Fruit fly (Drosophila melanogaster): Measurements from ENCODE around the gene tnc.
A peak's percentile ranks its signal among the peaks of the same experiment; 100 is the strongest.

Gene tnc

DNA sequence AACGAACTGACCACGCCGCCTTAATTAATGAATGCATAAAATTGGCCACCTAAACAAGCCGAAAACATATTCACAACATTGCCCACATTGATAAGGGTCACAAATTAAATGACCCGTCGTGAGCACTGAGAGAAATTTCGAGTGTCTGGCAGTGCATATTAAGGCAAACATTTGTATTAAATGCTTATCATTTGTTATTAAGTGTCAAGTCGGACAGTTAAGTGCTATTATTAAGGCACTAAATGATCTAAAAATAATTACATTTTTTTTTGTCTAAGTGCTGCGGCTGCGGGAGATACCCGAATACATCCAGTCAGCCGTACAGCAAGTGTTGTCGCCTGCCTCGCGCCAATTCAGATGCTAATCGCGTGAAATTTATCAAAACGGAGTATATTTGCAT, 21.7 kb upstream of the tnc start (continued):
- TF ChIP-seq CG7745 (tag; optimal IDR thresholded peaks at IDR 0.05) (no peak), CG11456 (GFP tag; IDR thresholded peaks at IDR 0.05) (peak; percentile 66; the same call in 1 of the 3 replicates), chm (GFP tag; IDR thresholded peaks at IDR 0.05) (no peak), vnd (GFP tag; IDR thresholded peaks at IDR 0.05; ENCODE audit: partially characterized antibody) (no peak), CG12104 (GFP tag; optimal IDR thresholded peaks at IDR 0.05) (peak; percentile 25), crc (GFP tag; optimal IDR thresholded peaks at IDR 0.05) (no peak), CG14050 (GFP tag; IDR thresholded peaks at IDR 0.05) (peak; percentile 57; the same call in 2 of the 3 replicates), Dad (GFP tag; optimal IDR thresholded peaks at IDR 0.05) (peak; percentile 42), CG12942 (GFP tag; optimal IDR thresholded peaks at IDR 0.05) (peak; percentile 59), CG13287 (GFP tag; IDR thresholded peaks at IDR 0.05; ENCODE audit: partially characterized antibody) (no peak), ab (GFP tag; optimal IDR thresholded peaks at IDR 0.05) (peak; percentile 51), zen (tag; optimal IDR thresholded peaks at IDR 0.05) (no peak), CG17186 (GFP tag; optimal IDR thresholded peaks at IDR 0.05) (no peak), CG10321 (GFP tag; IDR thresholded peaks at IDR 0.05) (0 out of 2 replicates have a peak, but pooled peaks have one; percentile 37), CG16813 (GFP tag; IDR thresholded peaks at IDR 0.05; ENCODE audit: partially characterized antibody) (no peak), maf-S (GFP tag; optimal IDR thresholded peaks at IDR 0.05) (peak; percentile 8), sens (GFP tag) (peak; percentile 95), CG8359 (GFP tag; optimal IDR thresholded peaks at IDR 0.05; ENCODE audit: borderline replicate concordance) (peak; percentile 1), Xbp1 (GFP tag; optimal IDR thresholded peaks at IDR 0.05) (peak; percentile 74), CG14860 (GFP tag; IDR thresholded peaks at IDR 0.05; ENCODE audit: partially characterized antibody) (no peak), Hsf (GFP tag; optimal IDR thresholded peaks at IDR 0.05) (peak; percentile 26), CG2120 (GFP tag; optimal IDR thresholded peaks at IDR 0.05) (peak; percentile 76), CG12155 (GFP tag; optimal IDR thresholded peaks at IDR 0.05) (peak; percentile 48), Fer2 (tag; optimal IDR thresholded peaks at IDR 0.05) (no peak), inv (GFP tag; IDR thresholded peaks at IDR 0.05; ENCODE audit: partially characterized antibody) (no peak), CG2875 (GFP tag; optimal IDR thresholded peaks at IDR 0.05) (no peak), Dek (tag; optimal IDR thresholded peaks at IDR 0.05) (peak; percentile 59), jing (GFP tag; optimal IDR thresholded peaks at IDR 0.05) (peak; percentile 62), esg (GFP tag; conservative IDR thresholded peaks at IDR 0.05) (peak; percentile 68), hbn (GFP tag; IDR thresholded peaks at IDR 0.05; ENCODE audit: partially characterized antibody) (no peak), CG13123 (GFP tag; optimal IDR thresholded peaks at IDR 0.05) (no peak), fd102C (GFP tag; optimal IDR thresholded peaks at IDR 0.05) (no peak), CG31441 (GFP tag; IDR thresholded peaks at IDR 0.05) (peak; percentile 67), ase (GFP tag; IDR thresholded peaks at IDR 0.05) (peak; percentile 61; the same call in 2 of the 3 replicates), GATAe (GFP tag; conservative IDR thresholded peaks at IDR 0.05) (no peak), salm (tag; optimal IDR thresholded peaks at IDR 0.05) (peak; percentile 47), CG7556 (GFP tag; optimal IDR thresholded peaks at IDR 0.05) (no peak), nom (GFP tag; optimal IDR thresholded peaks at IDR 0.05) (no peak), BtbVII (GFP tag; optimal IDR thresholded peaks at IDR 0.05) (no peak), pros (GFP tag; optimal IDR thresholded peaks at IDR 0.05) (no peak), Sox100B (GFP tag; optimal IDR thresholded peaks at IDR 0.05) (peak; percentile 40), bbx (GFP tag; IDR thresholded peaks at IDR 0.05; ENCODE audit: partially characterized antibody) (no peak), Rx (GFP tag; IDR thresholded peaks at IDR 0.05) (peak; percentile 69), CG18262 (tag; optimal IDR thresholded peaks at IDR 0.05) (peak; percentile 43), Aef1 (GFP tag; IDR thresholded peaks at IDR 0.05) (peak; percentile 65), en (GFP tag; optimal IDR thresholded peaks at IDR 0.05) (peak; percentile 33), Taf1 (GFP tag; IDR thresholded peaks at IDR 0.05) (0 out of 2 replicates have a peak, but pooled peaks have one; percentile 22), da (GFP tag; optimal IDR thresholded peaks at IDR 0.05) (no peak), CG3163 (GFP tag; optimal IDR thresholded peaks at IDR 0.05) (no peak), CG10462 (GFP tag; optimal IDR thresholded peaks at IDR 0.05) (no peak), CG4328 (GFP tag; optimal IDR thresholded peaks at IDR 0.05) (no peak)
